Worm (Caenorhabditis elegans): ENCODE measurements around the gene K09C8.7.

ce11 chrX:10966251-10966650 is 15.1 kb upstream of the K09C8.7 start, which contains the start of gene lge-1:
- TF ChIP-seq rbr-2 (tag; optimal IDR thresholded peaks at IDR 0.05) (no peak), madf-9 (GFP tag; conservative IDR thresholded peaks at IDR 0.05) (no peak), unc-130 (GFP tag; optimal IDR thresholded peaks at IDR 0.05) (no peak), mxl-2 (GFP tag; conservative IDR thresholded peaks at IDR 0.05) (no peak), ama-1 (optimal IDR thresholded peaks at IDR 0.05) (no peak), pqm-1 (tag; optimal IDR thresholded peaks at IDR 0.05) (no peak), ztf-11 (tag; optimal IDR thresholded peaks at IDR 0.05) (no peak), dpl-1 (GFP tag; optimal IDR thresholded peaks at IDR 0.05) (no peak), skn-1 (tag; optimal IDR thresholded peaks at IDR 0.05) (no peak)
